Worm (Caenorhabditis elegans) whole organism, L3 larva: ENCODE data around the gene F09E5.11.
"Not testable (repeated sequence)": the region's sequence is repeated elsewhere in the genome, so short reads cannot be mapped to it uniquely, and the experiment has no call there.

Experiments
- R02D3.7 ChIP-seq: fragments of 150-350 bp; optimal IDR thresholded peaks from 2 replicates; lab custom pipeline; 2014; ENCODE audit warnings: missing biosample characterization, missing genetic modification characterization
- ama-1 ChIP-seq: fragments of 150-350 bp; optimal IDR thresholded peaks from 2 replicates; lab custom pipeline; 2018
- ceh-28 ChIP-seq: fragments of 150-350 bp; optimal IDR thresholded peaks from 2 replicates; lab custom pipeline; 2014; ENCODE audit warnings: missing biosample characterization, missing genetic modification reagents, missing genetic modification characterization
- ceh-82 ChIP-seq: fragments of 150-350 bp; optimal IDR thresholded peaks from 2 replicates; lab custom pipeline; 2014; ENCODE audit warnings: missing biosample characterization, missing genetic modification characterization
- ceh-9 ChIP-seq: sonication (generic microtip); optimal IDR thresholded peaks from 2 replicates; lab custom pipeline; 2018; ENCODE audit warnings: missing biosample characterization, missing genetic modification characterization
- daf-12 ChIP-seq: fragments of 150-350 bp; optimal IDR thresholded peaks from 2 replicates; lab custom pipeline; 2014; ENCODE audit warnings: missing biosample characterization, missing genetic modification reagents, missing genetic modification characterization
- egl-5 ChIP-seq: fragments of 150-350 bp; optimal IDR thresholded peaks from 2 replicates; lab custom pipeline; 2017; ENCODE audit warnings: missing biosample characterization, missing genetic modification reagents, missing genetic modification characterization, inconsistent platforms
- elt-2 ChIP-seq: sonication (generic microtip); optimal IDR thresholded peaks from 2 replicates; lab custom pipeline; 2016; ENCODE audit warnings: missing genetic modification reagents, mild to moderate bottlenecking, missing genetic modification characterization, missing compliant biosample characterization
- elt-3 ChIP-seq, 3 experiments: fragments of 150-350 bp in 1 of 3; sonication (generic microtip) in 2 of 3; optimal IDR thresholded peaks; 2 replicates in 2 of 3; 4 replicates in 1 of 3; lab custom pipeline; 2014 to 2017; ENCODE audit warnings: missing biosample characterization in 3 of 3, missing genetic modification characterization in 3 of 3
- eor-1 ChIP-seq, 2 experiments: fragments of 150-350 bp; optimal IDR thresholded peaks; 2 replicates each; lab custom pipeline; 2014 to 2018; ENCODE audit warnings: missing biosample characterization in 2 of 2, missing genetic modification characterization in 2 of 2
- fkh-10 ChIP-seq: sonication (generic microtip); optimal IDR thresholded peaks from 2 replicates; lab custom pipeline; 2017; ENCODE audit warnings: missing biosample characterization, missing genetic modification reagents, missing genetic modification characterization
- fkh-2 ChIP-seq: fragments of 150-350 bp; optimal IDR thresholded peaks from 2 replicates; lab custom pipeline; 2014; ENCODE audit warnings: missing biosample characterization, missing genetic modification reagents, missing genetic modification characterization
- hmg-11 ChIP-seq: sonication (generic microtip); optimal IDR thresholded peaks from 2 replicates; lab custom pipeline; 2016; ENCODE audit warnings: missing genetic modification characterization, missing compliant biosample characterization
- jun-1 ChIP-seq: fragments of 150-350 bp; optimal IDR thresholded peaks from 2 replicates; lab custom pipeline; 2014; ENCODE audit warnings: missing biosample characterization, missing genetic modification reagents, missing genetic modification characterization
- lin-15B ChIP-seq: fragments of 150-350 bp; optimal IDR thresholded peaks from 2 replicates; lab custom pipeline; 2014; ENCODE audit warnings: missing biosample characterization, missing genetic modification characterization
- lin-39 ChIP-seq: fragments of 150-350 bp; optimal IDR thresholded peaks from 2 replicates; lab custom pipeline; 2018; ENCODE audit warnings: missing biosample characterization, missing genetic modification reagents, missing genetic modification characterization
- lsy-12 ChIP-seq: sonication (generic microtip); optimal IDR thresholded peaks from 2 replicates; lab custom pipeline; 2016; ENCODE audit warnings: mild to moderate bottlenecking, missing genetic modification characterization, missing compliant biosample characterization
- mdl-1 ChIP-seq: fragments of 150-350 bp; optimal IDR thresholded peaks from 2 replicates; lab custom pipeline; 2014; ENCODE audit warnings: missing biosample characterization, missing genetic modification characterization
- mml-1 ChIP-seq: fragments of 150-350 bp; sonication (generic microtip); optimal IDR thresholded peaks from 3 replicates; lab custom pipeline; 2014; ENCODE audit warnings: missing biosample characterization, missing genetic modification characterization
- nfya-1 ChIP-seq: sonication (generic microtip); optimal IDR thresholded peaks from 2 replicates; lab custom pipeline; 2017; ENCODE audit warnings: missing genetic modification characterization, mild to moderate bottlenecking, missing compliant biosample characterization, antibody characterized with exemption, moderate library complexity; ENCODE audit not compliant: insufficient read depth
- nhr-12 ChIP-seq: fragments of 150-350 bp; optimal IDR thresholded peaks from 2 replicates; lab custom pipeline; 2014; ENCODE audit warnings: missing biosample characterization, missing genetic modification characterization
- nhr-23 ChIP-seq: fragments of 150-350 bp; optimal IDR thresholded peaks from 2 replicates; lab custom pipeline; 2014; ENCODE audit warnings: missing biosample characterization, missing genetic modification reagents, missing genetic modification characterization
- nhr-25 ChIP-seq: sonication (generic microtip); optimal IDR thresholded peaks from 2 replicates; lab custom pipeline; 2017; ENCODE audit warnings: missing biosample characterization, missing genetic modification characterization
- nhr-28 ChIP-seq: fragments of 150-350 bp; optimal IDR thresholded peaks from 2 replicates; lab custom pipeline; 2014; ENCODE audit warnings: missing biosample characterization, missing genetic modification characterization
- nhr-43 ChIP-seq: sonication (generic microtip); optimal IDR thresholded peaks from 2 replicates; lab custom pipeline; 2016; ENCODE audit warnings: mild to moderate bottlenecking, missing genetic modification characterization, missing compliant biosample characterization; ENCODE audit not compliant: poor library complexity, severe bottlenecking
- nhr-67 ChIP-seq: fragments of 150-350 bp; optimal IDR thresholded peaks from 2 replicates; lab custom pipeline; 2014; ENCODE audit warnings: missing biosample characterization, missing genetic modification characterization
- nhr-76 ChIP-seq: fragments of 150-350 bp; sonication (generic microtip); optimal IDR thresholded peaks from 5 replicates; lab custom pipeline; 2014; ENCODE audit warnings: missing biosample characterization, missing genetic modification characterization
- nhr-77 ChIP-seq: fragments of 150-350 bp; optimal IDR thresholded peaks from 2 replicates; lab custom pipeline; 2014; ENCODE audit warnings: missing biosample characterization, missing genetic modification characterization
- pha-4 ChIP-seq: fragments of 150-350 bp; optimal IDR thresholded peaks from 2 replicates; lab custom pipeline; 2014; ENCODE audit warnings: missing biosample characterization, missing genetic modification reagents, missing genetic modification characterization
- pqm-1 ChIP-seq: fragments of 150-350 bp; optimal IDR thresholded peaks from 2 replicates; lab custom pipeline; 2017; ENCODE audit warnings: missing biosample characterization, missing genetic modification characterization, inconsistent platforms
- sea-2 ChIP-seq: fragments of 150-350 bp; sonication (generic microtip); optimal IDR thresholded peaks from 4 replicates; lab custom pipeline; 2014; ENCODE audit warnings: missing biosample characterization, missing genetic modification reagents, missing genetic modification characterization
- snpc-4 ChIP-seq: fragments of 150-350 bp; optimal IDR thresholded peaks from 2 replicates; lab custom pipeline; 2014; ENCODE audit warnings: missing biosample characterization, missing genetic modification characterization
- tbx-2 ChIP-seq: sonication (generic microtip); optimal IDR thresholded peaks from 2 replicates; lab custom pipeline; 2016; ENCODE audit warnings: mild to moderate bottlenecking, missing genetic modification characterization, missing compliant biosample characterization
- unc-39 ChIP-seq: sonication (generic microtip); optimal IDR thresholded peaks from 4 replicates; lab custom pipeline; 2017; ENCODE audit warnings: missing biosample characterization, missing genetic modification characterization
- unc-62 ChIP-seq: fragments of 150-350 bp; sonication (generic microtip); optimal IDR thresholded peaks from 4 replicates; lab custom pipeline; 2014; ENCODE audit warnings: missing biosample characterization, missing genetic modification reagents, missing genetic modification characterization
- zag-1 ChIP-seq: fragments of 150-350 bp; optimal IDR thresholded peaks from 2 replicates; lab custom pipeline; 2014; ENCODE audit warnings: missing biosample characterization, missing genetic modification characterization
- ztf-11 ChIP-seq: fragments of 150-350 bp; optimal IDR thresholded peaks from 2 replicates; lab custom pipeline; 2014; ENCODE audit warnings: missing biosample characterization, missing genetic modification characterization
- ztf-4 ChIP-seq: fragments of 150-350 bp; optimal IDR thresholded peaks from 2 replicates; lab custom pipeline; 2014; ENCODE audit warnings: missing biosample characterization, missing genetic modification characterization

F09E5.11 gene

DNA sequence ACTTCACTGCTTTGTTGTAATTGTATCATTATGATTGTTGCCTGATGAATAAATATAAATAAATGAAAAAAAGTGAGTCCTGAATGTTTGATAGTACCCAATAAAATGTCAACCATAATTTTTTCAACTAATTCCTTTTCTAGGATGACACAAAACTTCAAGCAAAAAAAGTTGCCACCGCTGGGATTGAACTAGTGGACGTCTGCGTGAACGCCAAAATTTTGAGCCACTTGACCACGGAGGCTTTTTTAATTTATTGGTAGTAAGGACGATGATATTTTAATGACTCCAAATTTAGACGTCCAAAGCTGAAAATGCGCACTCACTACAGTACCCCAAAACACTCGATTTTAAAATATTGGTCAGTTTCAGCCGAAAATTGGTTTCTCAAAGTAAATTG lies 4.3 kb downstream of the F09E5.11 start:
- no peak for TF ChIP-seq ceh-9 (tag; lab: Kevin White, UChicago)
- TF ChIP-seq nhr-43 (tag; lab: Kevin White, UChicago), result peak; percentile 70
- TF ChIP-seq elt-2 (tag; lab: Kevin White, UChicago), result peak; percentile 37
- no peak for TF ChIP-seq nhr-12
- TF ChIP-seq unc-39, result no peak
- TF ChIP-seq lsy-12 (tag; lab: Kevin White, UChicago), result peak; percentile 70
- TF ChIP-seq jun-1 (tag; lab: Kevin White, UChicago), result no peak
- no peak for TF ChIP-seq nfya-1 (tag; lab: Kevin White, UChicago)
- TF ChIP-seq, all 47 proteins: peak for 3

DNA sequence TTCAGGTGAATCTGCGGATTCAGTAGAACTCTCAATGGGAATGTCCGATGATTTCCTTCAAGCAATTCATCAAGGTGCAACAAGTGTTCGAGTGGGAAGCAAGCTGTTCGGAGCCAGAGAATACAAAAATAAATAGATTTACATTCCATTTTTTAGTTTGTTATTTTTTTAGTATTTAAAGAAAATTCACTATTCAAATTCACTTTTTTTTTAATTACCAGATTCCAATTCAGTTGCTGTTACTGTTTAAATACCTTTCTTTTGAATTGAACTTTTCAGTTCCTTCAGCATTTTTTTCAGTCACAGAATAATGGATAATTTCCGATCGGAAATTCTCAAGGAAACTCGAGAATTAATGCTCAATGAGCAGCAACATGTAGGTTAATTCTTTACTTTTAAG lies 6.2 kb downstream of the F09E5.11 start, which contains the start of gene F09E5.7:
TSS of gene F09E5.7 (plus strand) at position 301 of the 400 bp plus-strand sequence.
- TF ChIP-seq daf-12 (no peak), nhr-23 (tag; lab: Kevin White, UChicago) (no peak), snpc-4 (no peak), unc-62 (GFP tag; lab: Kevin White, UChicago) (no peak), R02D3.7 (tag; lab: Kevin White, UChicago) (no peak), nhr-76 (tag; lab: Kevin White, UChicago) (no peak), nhr-77 (no peak), ztf-11 (no peak), egl-5 (tag; lab: Kevin White, UChicago) (no peak)
- TF ChIP-seq, all 47 proteins: peak for 0

DNA sequence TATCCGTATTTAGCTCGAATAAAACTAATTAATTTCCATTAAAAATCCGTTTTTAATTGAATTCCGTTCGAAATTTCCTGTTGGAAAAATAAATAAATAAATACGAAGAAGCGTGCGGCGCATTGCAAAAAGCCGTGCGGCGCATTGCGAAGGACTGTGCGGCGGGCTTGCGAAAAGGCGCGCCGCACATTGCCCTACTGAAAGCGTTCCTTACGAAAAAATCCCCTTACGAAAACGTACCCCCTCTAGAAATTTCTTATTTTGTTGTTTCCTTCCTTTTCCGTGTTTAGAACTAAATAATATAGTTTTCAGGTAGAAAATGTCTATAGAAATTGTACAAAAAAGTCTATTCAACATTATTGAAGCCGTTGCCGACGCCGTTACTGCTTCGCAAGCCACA lies 7.6 kb downstream of the F09E5.11 start, which contains the start of gene F09E5.8:
TSS of gene F09E5.8 (plus strand) at position 313 of the 400 bp plus-strand sequence.
- not testable (repeated sequence) for TF ChIP-seq ceh-82 (tag; lab: Kevin White, UChicago); pqm-1 (tag; lab: Kevin White, UChicago); ztf-4

- TF ChIP-seq nhr-23 (tag; lab: Kevin White, UChicago) (peak; percentile 74), lin-15B (peak; percentile 47), nhr-43 (tag; lab: Kevin White, UChicago) (peak; percentile 43), ceh-28 (tag; lab: Kevin White, UChicago) (peak; percentile 42), jun-1 (tag; lab: Kevin White, UChicago) (peak; percentile 31), R02D3.7 (tag; lab: Kevin White, UChicago) (peak; percentile 61), elt-2 (tag; lab: Kevin White, UChicago) (peak; percentile 62), nfya-1 (tag; lab: Kevin White, UChicago) (peak; percentile 74), egl-5 (tag; lab: Kevin White, UChicago) (peak; percentile 11), lin-39 (tag; lab: Kevin White, UChicago) (peak; percentile 52), ceh-82 (tag; lab: Kevin White, UChicago) (peak; percentile 19), nhr-25 (tag; lab: Kevin White, UChicago) (peak; percentile 57), pha-4 (peak; percentile 72)
- TF ChIP-seq, all 47 proteins: peak for 13; not testable (repeated sequence) for 34
Measured at ce11 chrII:5346350-5346749, 11.6 kb downstream of the F09E5.11 start.

- TF ChIP-seq zag-1 (no peak), ceh-28 (tag; lab: Kevin White, UChicago) (no peak), mml-1 (tag; lab: Kevin White, UChicago) (no peak), lin-39 (tag; lab: Kevin White, UChicago) (no peak), elt-3 (tag; optimal IDR thresholded peaks at IDR 0.05; lab: Kevin White, UChicago) (no peak), eor-1 (tag; optimal IDR thresholded peaks at IDR 0.05; lab: Kevin White, UChicago) (no peak), mdl-1 (tag; lab: Kevin White, UChicago) (no peak)
Measured at ce11 chrII:5344775-5345174, 13.2 kb downstream of the F09E5.11 start, which contains the start of gene F09E5.14. F09E5.14 (minus strand) TSS chrII:5344875.

DNA sequence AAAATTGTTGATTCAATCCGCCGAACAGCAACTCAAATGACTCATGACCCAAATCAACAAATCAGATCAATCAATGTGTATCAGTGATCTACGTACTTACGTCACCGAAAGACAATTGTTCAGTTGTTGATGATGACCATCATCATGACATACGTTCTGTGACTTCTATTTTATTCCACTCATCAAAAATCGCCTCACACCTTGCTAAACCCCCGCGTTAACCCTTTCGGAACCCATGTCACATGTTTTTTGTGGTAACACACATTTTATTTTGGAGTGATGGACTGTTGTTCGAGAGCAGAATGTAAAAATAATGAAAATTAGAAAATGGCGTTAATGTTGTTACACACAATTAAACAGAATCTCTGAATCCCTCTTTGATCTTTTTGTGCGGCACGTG lies 15.6 kb downstream of the F09E5.11 start:
- no peak for TF ChIP-seq lin-15B
- TF ChIP-seq nhr-67 (tag; lab: Kevin White, UChicago), result no peak
- no peak for TF ChIP-seq fkh-2
- TF ChIP-seq zag-1, result no peak
- no peak for TF ChIP-seq fkh-10 (GFP tag; lab: Kevin White, UChicago)
- no peak for TF ChIP-seq tbx-2 (tag; lab: Kevin White, UChicago)
- no peak for TF ChIP-seq nhr-28 (tag; lab: Kevin White, UChicago)
- TF ChIP-seq nhr-77, result no peak
- TF ChIP-seq ama-1 (lab: Kevin White, UChicago), result no peak
- TF ChIP-seq egl-5 (tag; lab: Kevin White, UChicago), result no peak
- TF ChIP-seq elt-3 (tag; optimal IDR thresholded peaks at IDR 0.05; lab: Kevin White, UChicago), result no peak
- no peak for TF ChIP-seq hmg-11 (tag; lab: Kevin White, UChicago)
- TF ChIP-seq mml-1 (tag; lab: Kevin White, UChicago), result no peak
- no peak for TF ChIP-seq nfya-1 (tag; lab: Kevin White, UChicago)
- no peak for TF ChIP-seq sea-2 (GFP tag; lab: Kevin White, UChicago)
